Worm (Caenorhabditis elegans): Measurements from ENCODE around the gene far-2.

ce11 chrIII:9081763-9082162, at the start of gene far-2:
- no peak for TF ChIP-seq Y48G9A.11 (GFP tag; IDR thresholded peaks at IDR 0.05)
- TF ChIP-seq zag-1 (tag; optimal IDR thresholded peaks at IDR 0.05), result no peak
- TF ChIP-seq tra-1 (GFP tag; IDR thresholded peaks at IDR 0.05), result no peak
